Fruit fly (Drosophila melanogaster) S2 (cell line): ENCODE results near the gene CG5645.

Experiments
- CG8478 ChIP-seq: fragments of >200 bp; optimal IDR thresholded peaks from 2 replicates; lab custom pipeline; 2018
- CTCF ChIP-seq, 2 experiments: fragments of >200 bp; optimal IDR thresholded peaks; 2 replicates each; lab custom pipeline; 2018

DNA sequence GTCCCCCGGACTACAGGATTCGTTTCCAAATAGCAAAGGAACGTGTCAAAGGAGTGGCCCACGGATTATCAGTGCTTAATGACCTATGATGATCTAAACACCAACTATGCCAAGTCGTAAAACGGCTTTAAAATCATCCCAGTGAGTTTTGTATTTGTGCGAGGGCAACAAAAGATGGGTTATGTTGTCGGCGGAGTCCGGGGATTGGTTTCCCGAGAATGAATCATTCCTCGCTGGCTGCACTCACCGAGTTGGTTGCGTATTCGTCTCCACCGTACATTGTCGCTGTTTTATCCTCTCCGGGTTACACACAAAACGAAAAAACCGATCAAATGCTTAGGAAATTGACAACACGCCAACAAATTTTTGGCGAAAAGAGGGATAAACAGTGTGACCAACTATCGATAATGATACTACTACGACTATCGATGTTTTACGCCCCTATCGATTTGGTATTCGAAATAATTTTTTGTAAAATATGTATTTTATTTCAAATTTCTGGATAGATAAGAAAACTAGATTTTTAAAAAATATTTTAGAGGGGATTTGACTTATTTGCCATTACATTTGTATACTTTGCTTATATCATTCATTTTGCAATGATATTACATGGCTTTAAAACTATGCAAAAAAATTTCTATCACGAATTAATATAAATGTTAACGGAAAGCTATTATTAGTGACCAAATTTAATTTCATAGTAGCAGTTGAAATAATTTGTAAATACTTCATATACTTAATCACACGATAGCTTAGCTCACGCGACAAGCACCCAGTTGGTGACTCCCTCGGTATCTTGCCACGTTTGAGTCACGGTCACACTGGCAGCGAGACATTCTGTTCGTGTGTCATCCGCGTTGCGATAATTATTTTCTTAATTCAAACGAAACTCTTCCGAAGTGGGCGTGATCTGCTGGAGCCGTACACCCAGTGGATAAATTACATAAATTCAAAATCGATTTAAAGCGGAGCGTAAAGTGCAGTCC is 9.5 kb upstream of the CG5645 start, which contains the start of the genes eIF3l and Nrx-IV:
- TF ChIP-seq CG8478 (lab: Kevin White, UChicago) (no peak), CTCF (optimal IDR thresholded peaks at IDR 0.05; lab: Kevin White, UChicago) (no peak)
